Worm (Caenorhabditis elegans): Measurements from ENCODE around the gene T28D9.11.

Gene T28D9.11

ce11 chrII:6489711-6490184 is 2.0 kb downstream of the T28D9.11 start, which contains the start of the genes snr-3 and rsp-5:
TSS of gene snr-3 (minus strand) at chrII:6489761.
TSS of gene rsp-5 (plus strand) at chrII:6490165.
- TF ChIP-seq mxl-2 (GFP tag; conservative IDR thresholded peaks at IDR 0.05) (no peak), vab-7 (GFP tag; IDR thresholded peaks at IDR 0.05) (no peak), pha-4 (GFP tag; IDR thresholded peaks at IDR 0.05) (no peak), pha-4 (tag; optimal IDR thresholded peaks at IDR 0.05) (peak; percentile 91), ztf-7 (tag; optimal IDR thresholded peaks at IDR 0.05) (peak; percentile 22), zfp-2 (tag; optimal IDR thresholded peaks at IDR 0.05) (peak; percentile 29), nhr-11 (tag; optimal IDR thresholded peaks at IDR 0.05) (peak; percentile 30), daf-8 (GFP tag; IDR thresholded peaks at IDR 0.05) (no peak), daf-16 (GFP tag; optimal IDR thresholded peaks at IDR 0.05) (no peak), daf-16 (tag; optimal IDR thresholded peaks at IDR 0.05) (peak; percentile 40), unc-130 (GFP tag; optimal IDR thresholded peaks at IDR 0.05) (peak; percentile 23), hlh-30 (tag; optimal IDR thresholded peaks at IDR 0.05; ENCODE audit: insufficient read depth) (peak; percentile 76), aly-2 (tag; optimal IDR thresholded peaks at IDR 0.05) (no peak), Y48G9A.11 (GFP tag; IDR thresholded peaks at IDR 0.05) (no peak), ceh-62 (tag; optimal IDR thresholded peaks at IDR 0.05) (no peak), arid-1 (GFP tag; conservative IDR thresholded peaks at IDR 0.05) (0 out of 2 replicates have a peak, but pooled peaks have one; percentile 50), D1046.2 (GFP tag; IDR thresholded peaks at IDR 0.05) (peak; percentile 98), fkh-10 (GFP tag; optimal IDR thresholded peaks at IDR 0.05) (peak; percentile 7), lin-13 (GFP tag; optimal IDR thresholded peaks at IDR 0.05) (peak; percentile 53), ceh-20 (GFP tag; IDR thresholded peaks at IDR 0.05) (no peak), duxl-1 (tag; optimal IDR thresholded peaks at IDR 0.05; ENCODE audit: poor library complexity) (peak; percentile 24), lsy-2 (tag; optimal IDR thresholded peaks at IDR 0.05) (peak; percentile 92 to 99), ama-1 (optimal IDR thresholded peaks at IDR 0.05) (peak; percentile 4), nhr-6 (tag; optimal IDR thresholded peaks at IDR 0.05) (peak; percentile 83), aha-1 (tag) (peak; percentile 95), mxl-3 (GFP tag; optimal IDR thresholded peaks at IDR 0.05) (no peak), T26A8.4 (GFP tag; IDR thresholded peaks at IDR 0.05) (no peak), tra-1 (GFP tag; IDR thresholded peaks at IDR 0.05) (no peak), hlh-11 (tag; optimal IDR thresholded peaks at IDR 0.05) (peak; percentile 54), rbr-2 (tag; optimal IDR thresholded peaks at IDR 0.05) (peak; percentile 36), Y5F2A.4 (GFP tag; optimal IDR thresholded peaks at IDR 0.05) (no peak), R02D3.7 (tag; optimal IDR thresholded peaks at IDR 0.05) (no peak), cey-2 (tag; optimal IDR thresholded peaks at IDR 0.05; ENCODE audit: borderline replicate concordance, insufficient read depth) (no peak), ceh-44 (GFP tag; IDR thresholded peaks at IDR 0.05) (no peak), nhr-76 (tag; optimal IDR thresholded peaks at IDR 0.05) (no peak), nhr-28 (tag; optimal IDR thresholded peaks at IDR 0.05) (peak; percentile 58), unc-62 (GFP tag; optimal IDR thresholded peaks at IDR 0.05 in 1 of 2) (no peak), unc-62 (tag; optimal IDR thresholded peaks at IDR 0.05) (no peak), mes-2 (tag; optimal IDR thresholded peaks at IDR 0.05; ENCODE audit: poor library complexity, severe bottlenecking) (peak; percentile 82), lin-29 (GFP tag; IDR thresholded peaks at IDR 0.05) (no peak), nhr-41 (GFP tag; IDR thresholded peaks at IDR 0.05) (no peak), nhr-10 (tag; optimal IDR thresholded peaks at IDR 0.05) (no peak), F37D6.2 (tag; optimal IDR thresholded peaks at IDR 0.05) (no peak), nhr-48 (tag; optimal IDR thresholded peaks at IDR 0.05) (no peak), lin-38 (GFP tag; IDR thresholded peaks at IDR 0.05) (peak; percentile 72), zip-2 (tag; optimal IDR thresholded peaks at IDR 0.05) (no peak), dpl-1 (GFP tag; optimal IDR thresholded peaks at IDR 0.05) (peak; percentile 81), dve-1 (tag; optimal IDR thresholded peaks at IDR 0.05; ENCODE audit: insufficient read depth) (peak; percentile 73), snpc-4 (tag; optimal IDR thresholded peaks at IDR 0.05) (no peak), pqm-1 (tag; optimal IDR thresholded peaks at IDR 0.05) (no peak), dmd-6 (GFP tag; IDR thresholded peaks at IDR 0.05) (peak; percentile 29; the same call in 1 of the 2 replicates), mep-1 (tag; optimal IDR thresholded peaks at IDR 0.05) (peak; percentile 76)
